Worm (Caenorhabditis elegans) whole organism, young adult: Measurements from ENCODE around the gene cpr-9.
"Not testable (repeated sequence)": the region's sequence is repeated elsewhere in the genome, so short reads cannot be mapped to it uniquely, and the experiment has no call there.

ENCODE experiments used
- C17E4.6 ChIP-seq: fragments of 200-800 bp; sonication (Bioruptor generic); IDR thresholded peaks from 2 replicates; pipeline ENCODE4 v1.3.6; 2022; ENCODE audit warnings: missing genetic modification reagents, missing genetic modification characterization, missing compliant biosample characterization
- egl-44 ChIP-seq: fragments of 200-800 bp; sonication (Bioruptor generic); IDR thresholded peaks from 2 replicates; pipeline ENCODE4 v1.3.6; 2022; ENCODE audit warnings: missing genetic modification reagents, missing genetic modification characterization, missing compliant biosample characterization
- xnd-1 ChIP-seq: sonication (generic microtip); optimal IDR thresholded peaks from 2 replicates; lab custom pipeline; 2016; ENCODE audit warnings: missing genotype, missing genetic modification reagents, missing genetic modification characterization, missing compliant biosample characterization

DNA sequence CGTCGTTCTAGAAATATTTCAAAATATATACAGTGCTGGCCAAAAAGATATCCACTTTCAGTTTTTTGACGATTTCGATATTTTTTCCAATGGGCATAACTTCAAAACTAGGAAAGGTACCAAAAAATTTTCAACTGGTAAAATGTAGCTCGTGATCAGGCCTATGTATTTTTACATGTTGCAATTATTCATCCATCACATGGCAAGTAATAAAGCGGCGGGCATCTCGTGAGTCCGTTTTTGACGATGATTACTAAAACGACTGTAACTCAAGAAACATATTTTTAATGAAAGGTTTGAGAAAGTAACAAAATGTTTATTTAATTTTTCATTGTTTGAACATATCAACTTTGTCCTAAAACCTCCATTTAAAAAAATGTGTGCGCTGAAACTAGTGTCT, 17.2 kb downstream of the cpr-9 start, which contains the start of gene F10C2.3:
- not testable (repeated sequence) for TF ChIP-seq C17E4.6 (GFP tag; lab: Robert Waterston, UW); xnd-1 (tag; lab: Kevin White, UChicago); egl-44
